Worm (Caenorhabditis elegans): Measurements from ENCODE around the gene taf-11.1.

ce11 chrX:4216894-4217293 is 38.1 kb upstream of the taf-11.1 start, which contains the start of the genes F20B6.10 and hpk-1:
- no peak for TF ChIP-seq ztf-11 (tag; optimal IDR thresholded peaks at IDR 0.05)
- no peak for TF ChIP-seq mls-2 (tag; optimal IDR thresholded peaks at IDR 0.05)
- TF ChIP-seq unc-62 (GFP tag; optimal IDR thresholded peaks at IDR 0.05), result no peak
- no peak for TF ChIP-seq nhr-237 (tag; optimal IDR thresholded peaks at IDR 0.05)
- TF ChIP-seq snpc-4 (tag; optimal IDR thresholded peaks at IDR 0.05), result no peak
